Fruit fly (Drosophila melanogaster) whole organism, embryonic: ENCODE data around the gene CG31099.

ENCODE experiments used
- Asciz ChIP-seq: fragments of 200-800 bp; sonication (Bioruptor generic); optimal IDR thresholded peaks from 2 replicates; lab custom pipeline; 2017; ENCODE audit warnings: missing biosample characterization, mild to moderate bottlenecking, missing genetic modification characterization, missing genetic modification reagents
- B-H1 ChIP-seq: fragments of 200-800 bp; sonication (Bioruptor generic); IDR thresholded peaks from 3 replicates; pipeline ENCODE4 v1.3.6; 2022; ENCODE audit warnings: missing biosample characterization, missing genetic modification characterization
- B-H2 ChIP-seq: fragments of 200-800 bp; sonication (Bioruptor generic); optimal IDR thresholded peaks from 2 replicates; lab custom pipeline; 2018; ENCODE audit warnings: missing biosample characterization, mild to moderate bottlenecking, missing genetic modification characterization
- CG10267 ChIP-seq: fragments of 200-800 bp; sonication (Bioruptor generic); optimal IDR thresholded peaks from 2 replicates; lab custom pipeline; 2018; ENCODE audit warnings: missing biosample characterization, mild to moderate bottlenecking, missing genetic modification characterization, moderate library complexity
- CG10366 ChIP-seq: fragments of 200-800 bp; sonication (Bioruptor generic); IDR thresholded peaks from 2 replicates; pipeline ENCODE4 v1.3.6; 2022; ENCODE audit warnings: missing biosample characterization, missing genetic modification characterization
- CG11696 ChIP-seq: fragments of 200-800 bp; sonication (Bioruptor generic); IDR thresholded peaks from 2 replicates; pipeline ENCODE4 v1.3.6; 2022; ENCODE audit warnings: missing biosample characterization, missing genetic modification characterization
- CG12659 ChIP-seq: fragments of 200-800 bp; sonication (Bioruptor generic); optimal IDR thresholded peaks from 3 replicates; lab custom pipeline; 2017; ENCODE audit warnings: mild to moderate bottlenecking, missing biosample characterization, missing genetic modification reagents, missing genetic modification characterization
- CG1529 ChIP-seq: fragments of 200-800 bp; sonication (Bioruptor generic); optimal IDR thresholded peaks from 3 replicates; lab custom pipeline; 2018; ENCODE audit warnings: missing biosample characterization, missing genetic modification characterization
- CG17359 ChIP-seq: fragments of 200-800 bp; sonication (Bioruptor generic); optimal IDR thresholded peaks from 3 replicates; lab custom pipeline; 2018; ENCODE audit warnings: missing biosample characterization, mild to moderate bottlenecking, missing genetic modification characterization, moderate library complexity
- CG17385 ChIP-seq: fragments of 200-800 bp; sonication (Bioruptor generic); optimal IDR thresholded peaks from 3 replicates; lab custom pipeline; 2018; ENCODE audit warnings: missing biosample characterization, mild to moderate bottlenecking, missing genetic modification characterization
- CG2199 ChIP-seq: fragments of 200-800 bp; sonication (Bioruptor generic); IDR thresholded peaks from 3 replicates; pipeline ENCODE4 v1.3.6; 2022; ENCODE audit warnings: missing biosample characterization, missing genetic modification characterization
- CG2678 ChIP-seq: fragments of 200-800 bp; sonication (Bioruptor generic); optimal IDR thresholded peaks from 3 replicates; lab custom pipeline; 2019; ENCODE audit warnings: missing biosample characterization, mild to moderate bottlenecking, missing genetic modification characterization, moderate library complexity
- CG30431 ChIP-seq: fragments of 200-800 bp; sonication (Bioruptor generic); optimal IDR thresholded peaks from 2 replicates; lab custom pipeline; 2017; ENCODE audit warnings: missing biosample characterization, missing genetic modification characterization
- CG3281 ChIP-seq: fragments of 200-800 bp; sonication (Bioruptor generic); optimal IDR thresholded peaks from 3 replicates; lab custom pipeline; 2017; ENCODE audit warnings: missing biosample characterization, mild to moderate bottlenecking, missing genetic modification characterization
- CG4707 ChIP-seq: fragments of 200-800 bp; sonication (Bioruptor generic); optimal IDR thresholded peaks from 2 replicates; lab custom pipeline; 2018; ENCODE audit warnings: missing biosample characterization, mild to moderate bottlenecking, missing genetic modification characterization, moderate library complexity
- CG6175 ChIP-seq: fragments of 200-800 bp; sonication (Bioruptor generic); IDR thresholded peaks from 3 replicates; pipeline ENCODE4 v1.3.6; 2022; ENCODE audit warnings: missing biosample characterization, missing genetic modification characterization
- CG7786 ChIP-seq: fragments of 200-800 bp; sonication (Bioruptor generic); optimal IDR thresholded peaks from 2 replicates; lab custom pipeline; 2016; ENCODE audit warnings: missing biosample characterization, missing genetic modification characterization
- CG7928 ChIP-seq: fragments of 200-800 bp; sonication (Bioruptor generic); optimal IDR thresholded peaks from 2 replicates; lab custom pipeline; 2017; ENCODE audit warnings: missing biosample characterization, mild to moderate bottlenecking, missing genetic modification characterization
- CG7963 ChIP-seq: fragments of 200-800 bp; sonication (Bioruptor generic); IDR thresholded peaks from 3 replicates; pipeline ENCODE4 v1.3.6; 2022; ENCODE audit warnings: missing biosample characterization, missing genetic modification characterization; ENCODE audit not compliant: partially characterized antibody
- CG9797 ChIP-seq: fragments of 200-800 bp; sonication (Bioruptor generic); optimal IDR thresholded peaks from 3 replicates; lab custom pipeline; 2018; ENCODE audit warnings: missing biosample characterization, mild to moderate bottlenecking, missing genetic modification characterization
- Dll ChIP-seq: fragments of 200-800 bp; sonication (Bioruptor generic); IDR thresholded peaks from 4 replicates; pipeline ENCODE4 v1.3.6; 2022; ENCODE audit warnings: missing biosample characterization, missing genetic modification characterization; ENCODE audit not compliant: partially characterized antibody
- Drgx ChIP-seq: fragments of 200-800 bp; sonication (Bioruptor generic); IDR thresholded peaks from 2 replicates; pipeline ENCODE4 v1.3.6; 2022; ENCODE audit warnings: missing biosample characterization, missing genetic modification characterization
- Ets65A ChIP-seq: fragments of 200-800 bp; sonication (Bioruptor generic); peaks from one replicate; lab custom pipeline; 2016; ENCODE audit warnings: missing biosample characterization, missing genetic modification characterization
- Fer1 ChIP-seq: fragments of 200-800 bp; sonication (Bioruptor generic); optimal IDR thresholded peaks from 2 replicates; lab custom pipeline; 2017; ENCODE audit warnings: missing biosample characterization, mild to moderate bottlenecking, missing genetic modification characterization
- Hey ChIP-seq: fragments of 200-800 bp; sonication (Bioruptor generic); optimal IDR thresholded peaks from 3 replicates; lab custom pipeline; 2018; ENCODE audit warnings: missing biosample characterization, mild to moderate bottlenecking, missing genetic modification characterization
- Jarid2 ChIP-seq: fragments of 200-800 bp; sonication (Bioruptor generic); optimal IDR thresholded peaks from 3 replicates; lab custom pipeline; 2017; ENCODE audit warnings: mild to moderate bottlenecking, missing biosample characterization, missing genetic modification reagents, missing genetic modification characterization
- Neu2 ChIP-seq: fragments of 200-800 bp; sonication (Bioruptor generic); optimal IDR thresholded peaks from 3 replicates; lab custom pipeline; 2016; ENCODE audit warnings: missing biosample characterization, missing genetic modification characterization, borderline replicate concordance
- NfI ChIP-seq: fragments of 200-800 bp; sonication (Bioruptor generic); optimal IDR thresholded peaks from 3 replicates; lab custom pipeline; 2018; ENCODE audit warnings: missing biosample characterization, mild to moderate bottlenecking, missing genetic modification characterization, moderate library complexity
- Usf ChIP-seq: fragments of 200-800 bp; sonication (Bioruptor generic); optimal IDR thresholded peaks from 2 replicates; lab custom pipeline; 2017; ENCODE audit warnings: missing genotype, missing biosample characterization, missing genetic modification characterization
- Xbp1 ChIP-seq: fragments of 200-800 bp; sonication (Bioruptor generic); optimal IDR thresholded peaks from 3 replicates; lab custom pipeline; 2016; ENCODE audit warnings: missing biosample characterization, mild to moderate bottlenecking, missing genetic modification characterization
- ato ChIP-seq: fragments of 200-800 bp; sonication (Bioruptor generic); IDR thresholded peaks from 2 replicates; pipeline ENCODE4 v1.3.6; 2022; ENCODE audit warnings: missing biosample characterization, missing genetic modification characterization; ENCODE audit not compliant: partially characterized antibody
- crc ChIP-seq: fragments of 200-800 bp; sonication (Bioruptor generic); optimal IDR thresholded peaks from 2 replicates; lab custom pipeline; 2016; ENCODE audit warnings: missing biosample characterization, missing genetic modification characterization
- crp ChIP-seq, 2 experiments: fragments of 200-800 bp; sonication (Bioruptor generic); optimal IDR thresholded peaks; 2 replicates in 1 of 2; 3 replicates in 1 of 2; lab custom pipeline; 2017; ENCODE audit warnings: missing biosample characterization in 2 of 2, missing genetic modification characterization in 2 of 2, mild to moderate bottlenecking in 1 of 2, moderate library complexity in 1 of 2
- cwo ChIP-seq: fragments of 200-800 bp; sonication (Bioruptor generic); optimal IDR thresholded peaks from 3 replicates; lab custom pipeline; 2017; ENCODE audit warnings: missing biosample characterization, missing genetic modification characterization, mild to moderate bottlenecking, moderate library complexity, missing genetic modification reagents
- esg ChIP-seq: fragments of 200-800 bp; sonication (Bioruptor generic); conservative IDR thresholded peaks from 2 replicates; pipeline ENCODE4 v1.3.6; 2022; ENCODE audit warnings: missing biosample characterization, missing genetic modification characterization
- ewg ChIP-seq: fragments of 200-800 bp; sonication (Bioruptor generic); optimal IDR thresholded peaks from 3 replicates; lab custom pipeline; 2017; ENCODE audit warnings: mild to moderate bottlenecking, missing biosample characterization, missing genetic modification reagents, missing genetic modification characterization
- fd3F ChIP-seq: fragments of 200-800 bp; sonication (Bioruptor generic); optimal IDR thresholded peaks from 2 replicates; lab custom pipeline; 2018; ENCODE audit warnings: missing biosample characterization, mild to moderate bottlenecking, missing genetic modification characterization, moderate library complexity
- grn ChIP-seq: fragments of 200-800 bp; sonication (Bioruptor generic); optimal IDR thresholded peaks from 3 replicates; lab custom pipeline; 2017; ENCODE audit warnings: missing biosample characterization, missing genetic modification characterization
- kay ChIP-seq: fragments of 200-800 bp; sonication (Bioruptor generic); optimal IDR thresholded peaks from 2 replicates; lab custom pipeline; 2016; ENCODE audit warnings: missing biosample characterization, missing genetic modification characterization
- pan ChIP-seq, 4 experiments: fragments of >200 bp in 3 of 4; fragments of 200-800 bp in 1 of 4; sonication (Bioruptor generic) in 1 of 4; optimal IDR thresholded peaks in 3 of 4; IDR thresholded peaks in 1 of 4; 2 replicates each; pipeline versions ENCODE4 v1.3.6 to Lab custom; 2017 to 2022; ENCODE audit warnings: missing biosample characterization in 2 of 4, missing genetic modification characterization in 2 of 4, mixed read lengths in 1 of 4
- pho ChIP-seq: fragments of 200-800 bp; sonication (Bioruptor generic); optimal IDR thresholded peaks from 2 replicates; lab custom pipeline; 2016; ENCODE audit warnings: missing biosample characterization, missing genetic modification characterization
- pita ChIP-seq: fragments of 200-800 bp; sonication (Bioruptor generic); optimal IDR thresholded peaks from 2 replicates; lab custom pipeline; 2017; ENCODE audit warnings: missing biosample characterization, mild to moderate bottlenecking, missing genetic modification characterization
- run ChIP-seq: fragments of 200-800 bp; sonication (Bioruptor generic); optimal IDR thresholded peaks from 3 replicates; lab custom pipeline; 2018; ENCODE audit warnings: missing biosample characterization, mild to moderate bottlenecking, missing genetic modification characterization
- salm ChIP-seq: fragments of 200-800 bp; sonication (Bioruptor generic); optimal IDR thresholded peaks from 2 replicates; lab custom pipeline; 2018; ENCODE audit warnings: missing biosample characterization, mild to moderate bottlenecking, missing genetic modification characterization
- sd ChIP-seq: fragments of 200-800 bp; sonication (Bioruptor generic); optimal IDR thresholded peaks from 3 replicates; lab custom pipeline; 2018; ENCODE audit warnings: missing biosample characterization, mild to moderate bottlenecking, missing genetic modification characterization, moderate library complexity
- sens ChIP-seq: fragments of 200-800 bp; sonication (Bioruptor generic); peaks from one replicate; lab custom pipeline; 2016; ENCODE audit warnings: missing biosample characterization, missing genetic modification characterization
- sug ChIP-seq: fragments of 200-800 bp; optimal IDR thresholded peaks from 2 replicates; lab custom pipeline; 2019; ENCODE audit warnings: missing biosample characterization, mild to moderate bottlenecking, missing genetic modification characterization, moderate library complexity
- tio ChIP-seq: fragments of 200-800 bp; sonication (Bioruptor generic); optimal IDR thresholded peaks from 2 replicates; lab custom pipeline; 2017; ENCODE audit warnings: missing biosample characterization, missing genetic modification characterization, inconsistent platforms
- tx ChIP-seq: fragments of 200-800 bp; sonication (Bioruptor generic); optimal IDR thresholded peaks from 2 replicates; lab custom pipeline; 2016; ENCODE audit warnings: missing biosample characterization, missing genetic modification characterization
- vnd ChIP-seq: fragments of 200-800 bp; sonication (Bioruptor generic); IDR thresholded peaks from 3 replicates; pipeline ENCODE4 v1.3.6; 2022; ENCODE audit warnings: missing biosample characterization, missing genetic modification characterization; ENCODE audit not compliant: partially characterized antibody

Gene CG31099

DNA sequence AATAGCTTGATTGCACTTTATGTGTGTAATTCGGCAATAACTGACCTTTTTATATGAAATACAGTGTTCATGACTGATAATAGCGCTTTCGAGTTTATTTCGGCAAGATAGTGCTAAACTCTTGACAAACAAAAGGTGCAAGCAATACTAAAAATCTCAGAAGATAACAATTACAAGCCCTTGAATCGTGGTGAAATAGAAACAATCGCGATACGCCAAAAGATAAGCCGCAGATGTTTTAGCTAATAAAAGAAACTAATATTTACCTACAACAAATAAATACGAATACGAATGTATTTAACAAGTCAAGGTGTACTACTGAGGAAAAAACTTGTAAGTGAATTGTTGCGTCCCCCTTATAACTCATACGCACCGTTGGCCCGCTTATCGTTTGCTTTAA, 35.5 kb downstream of the CG31099 start (continued):
- TF ChIP-seq Jarid2 (GFP tag; lab: Kevin White, UChicago) (no peak), tx (no peak), Dll (no peak), Ets65A (GFP tag; lab: Kevin White, UChicago) (peak; percentile 29), pho (GFP tag; lab: Kevin White, UChicago) (no peak), sug (tag; lab: Kevin White, UChicago) (peak; percentile 77), CG2678 (tag; lab: Kevin White, UChicago) (peak; percentile 65), esg (GFP tag; lab: Robert Waterston, UW) (no peak), CG9797 (no peak), salm (tag; lab: Kevin White, UChicago) (peak; percentile 10), B-H1 (no peak), run (tag; lab: Kevin White, UChicago) (no peak), Neu2 (GFP tag; lab: Kevin White, UChicago) (no peak), NfI (GFP tag; lab: Kevin White, UChicago) (no peak), Usf (no peak), CG17359 (tag; lab: Kevin White, UChicago) (no peak), CG10366 (GFP tag; lab: Robert Waterston, UW) (no peak), CG6175 (no peak), grn (GFP tag; lab: Kevin White, UChicago) (peak; percentile 19), ato (GFP tag; lab: Robert Waterston, UW) (no peak), CG7786 (no peak), CG7928 (no peak), CG11696 (GFP tag; lab: Robert Waterston, UW) (no peak), crc (no peak), crp (GFP tag; optimal IDR thresholded peaks at IDR 0.05; lab: Kevin White, UChicago) (no peak), CG3281 (GFP tag; lab: Kevin White, UChicago) (peak; percentile 50), Asciz (GFP tag; lab: Kevin White, UChicago) (no peak), CG12659 (GFP tag; lab: Kevin White, UChicago) (peak; percentile 23), sd (no peak), kay (GFP tag; lab: Kevin White, UChicago) (no peak), Hey (tag; lab: Kevin White, UChicago) (no peak), CG30431 (GFP tag; lab: Kevin White, UChicago) (no peak), cwo (peak; percentile 19), fd3F (GFP tag; lab: Kevin White, UChicago) (peak; percentile 50), pita (GFP tag; lab: Kevin White, UChicago) (no peak), Drgx (no peak), pan (optimal IDR thresholded peaks at IDR 0.05; lab: Kevin White, UChicago) (no peak), pan (GFP tag; optimal IDR thresholded peaks at IDR 0.05 in 1 of 2, IDR thresholded peaks at IDR 0.05 in 1 of 2) (no peak), CG17385 (peak; percentile 22), vnd (GFP tag; lab: Robert Waterston, UW) (no peak), CG10267 (tag; lab: Kevin White, UChicago) (no peak), CG1529 (GFP tag; lab: Kevin White, UChicago) (no peak), Fer1 (GFP tag; lab: Kevin White, UChicago) (peak; percentile 81), Xbp1 (GFP tag; lab: Kevin White, UChicago) (no peak), CG2199 (GFP tag; lab: Robert Waterston, UW) (no peak), CG4707 (GFP tag; lab: Kevin White, UChicago) (no peak), sens (peak; percentile 61), B-H2 (GFP tag; lab: Kevin White, UChicago) (peak; percentile 36), tio (GFP tag; lab: Kevin White, UChicago) (no peak), ewg (GFP tag; lab: Kevin White, UChicago) (no peak), CG7963 (no peak)
